Worm (Caenorhabditis elegans): ENCODE data around the gene str-82.

The str-82 gene

ce11 chrV:3974361-3974760 lies at the start of gene str-82:
str-82 (plus strand) TSS chrV:3974661.
- TF ChIP-seq nhr-67 (tag; optimal IDR thresholded peaks at IDR 0.05) (no peak), nhr-237 (tag; optimal IDR thresholded peaks at IDR 0.05) (no peak), ceh-16 (tag; optimal IDR thresholded peaks at IDR 0.05) (no peak)

- TF ChIP-seq unc-39 (tag; optimal IDR thresholded peaks at IDR 0.05) (no peak), snpc-4 (tag; optimal IDR thresholded peaks at IDR 0.05) (no peak), tbx-2 (tag; optimal IDR thresholded peaks at IDR 0.05) (no peak), aly-2 (tag; optimal IDR thresholded peaks at IDR 0.05) (no peak), sea-2 (GFP tag; optimal IDR thresholded peaks at IDR 0.05) (no peak), pha-4 (tag; optimal IDR thresholded peaks at IDR 0.05) (no peak), R02D3.7 (tag; optimal IDR thresholded peaks at IDR 0.05) (no peak), unc-62 (GFP tag; optimal IDR thresholded peaks at IDR 0.05) (no peak), nhr-76 (tag; optimal IDR thresholded peaks at IDR 0.05) (no peak), nhr-237 (tag; optimal IDR thresholded peaks at IDR 0.05) (no peak), fkh-2 (tag; optimal IDR thresholded peaks at IDR 0.05) (no peak)
Observed at ce11 chrV:3927522-3927921, 46.9 kb upstream of the str-82 start.

ce11 chrV:3929099-3929498 lies 45.4 kb upstream of the str-82 start, which contains the start of gene srx-64:
srx-64 (plus strand) TSS chrV:3929399.
- TF ChIP-seq ztf-11 (tag; optimal IDR thresholded peaks at IDR 0.05) (no peak), egl-27 (tag; optimal IDR thresholded peaks at IDR 0.05) (no peak), ztf-4 (tag; optimal IDR thresholded peaks at IDR 0.05) (no peak)

ce11 chrV:3931326-3931725 lies 43.1 kb upstream of the str-82 start, which contains the start of gene srx-63:
srx-63 (plus strand) TSS chrV:3931626.
- TF ChIP-seq sea-2 (GFP tag; optimal IDR thresholded peaks at IDR 0.05) (no peak), ceh-28 (tag; optimal IDR thresholded peaks at IDR 0.05) (no peak), lin-15B (tag; optimal IDR thresholded peaks at IDR 0.05) (no peak), jun-1 (tag; optimal IDR thresholded peaks at IDR 0.05) (no peak), nhr-76 (tag; optimal IDR thresholded peaks at IDR 0.05) (no peak), ztf-4 (tag; optimal IDR thresholded peaks at IDR 0.05) (no peak)

ce11 chrV:3935892-3936478 lies 38.5 kb upstream of the str-82 start, which contains the start of gene cyp-35A5:
cyp-35A5 (plus strand) TSS chrV:3936326.
- TF ChIP-seq pqm-1 (tag; optimal IDR thresholded peaks at IDR 0.05): peak; percentile 0
- no peak for TF ChIP-seq mdl-1 (tag; optimal IDR thresholded peaks at IDR 0.05)
- TF ChIP-seq elt-2 (tag; optimal IDR thresholded peaks at IDR 0.05): peak; percentile 78

ce11 chrV:3938789-3939188 lies 35.7 kb upstream of the str-82 start, which contains the start of gene cyp-35B1:
cyp-35B1 (plus strand) TSS chrV:3939032.
- TF ChIP-seq ceh-28 (tag; optimal IDR thresholded peaks at IDR 0.05) (peak; percentile 19), elt-2 (tag; optimal IDR thresholded peaks at IDR 0.05) (no peak)

- TF ChIP-seq R02D3.7 (tag; optimal IDR thresholded peaks at IDR 0.05) (no peak), lin-15B (tag; optimal IDR thresholded peaks at IDR 0.05) (no peak), eor-1 (tag; optimal IDR thresholded peaks at IDR 0.05) (no peak), nhr-43 (tag; optimal IDR thresholded peaks at IDR 0.05; ENCODE audit: poor library complexity, severe bottlenecking) (no peak), tbx-2 (tag; optimal IDR thresholded peaks at IDR 0.05) (no peak), nhr-28 (tag; optimal IDR thresholded peaks at IDR 0.05) (no peak), ceh-16 (tag; optimal IDR thresholded peaks at IDR 0.05) (no peak), zag-1 (tag; optimal IDR thresholded peaks at IDR 0.05) (no peak)
Observed at ce11 chrV:3941860-3942259, 32.6 kb upstream of the str-82 start, which contains the start of gene cyp-35B2. cyp-35B2 (plus strand) TSS chrV:3942160.

- no peak for TF ChIP-seq elt-1 (tag; optimal IDR thresholded peaks at IDR 0.05)
- TF ChIP-seq hmg-11 (tag; optimal IDR thresholded peaks at IDR 0.05): no peak
- no peak for TF ChIP-seq lin-15B (tag; optimal IDR thresholded peaks at IDR 0.05)
- no peak for TF ChIP-seq lsy-12 (tag; optimal IDR thresholded peaks at IDR 0.05)
Observed at ce11 chrV:3943364-3943763, 31.1 kb upstream of the str-82 start.

Data from whole organism, L3 larva.